Fruit fly (Drosophila melanogaster): ENCODE measurements around the gene Mnat9.

Mnat9 gene

dm6 chr3R:31599538-31600313 is 16.2 kb downstream of the Mnat9 start (continued):
- TF ChIP-seq Hmx (GFP tag; optimal IDR thresholded peaks at IDR 0.05): no peak
- TF ChIP-seq Kr (GFP tag; optimal IDR thresholded peaks at IDR 0.05): no peak

dm6 chr3R:31597736-31598431 is 18.1 kb downstream of the Mnat9 start:
- TF ChIP-seq sens (GFP tag) (peak; percentile 54), CG18262 (tag; optimal IDR thresholded peaks at IDR 0.05) (no peak), ftz-f1 (GFP tag; optimal IDR thresholded peaks at IDR 0.05) (no peak), CG2202 (tag; optimal IDR thresholded peaks at IDR 0.05) (no peak), Med (GFP tag) (peak; percentile 1), wor (GFP tag; IDR thresholded peaks at IDR 0.05) (no peak), CG18476 (GFP tag; optimal IDR thresholded peaks at IDR 0.05) (peak; percentile 55), zfh1 (GFP tag; IDR thresholded peaks at IDR 0.05) (no peak), gem (tag; optimal IDR thresholded peaks at IDR 0.05) (no peak), CG3726 (GFP tag; IDR thresholded peaks at IDR 0.05) (no peak), Rfx (GFP tag; IDR thresholded peaks at IDR 0.05) (0 out of 2 replicates have a peak, but pooled peaks have one; percentile 1), H2.0 (GFP tag; IDR thresholded peaks at IDR 0.05) (no peak), HHEX (GFP tag; optimal IDR thresholded peaks at IDR 0.05) (no peak), CG4404 (GFP tag; IDR thresholded peaks at IDR 0.05) (no peak), Elba2 (GFP tag; optimal IDR thresholded peaks at IDR 0.05) (no peak), CG13424 (tag; optimal IDR thresholded peaks at IDR 0.05) (no peak), CG4854 (GFP tag; optimal IDR thresholded peaks at IDR 0.05) (no peak), oc (tag; optimal IDR thresholded peaks at IDR 0.05) (no peak), CG13624 (GFP tag; optimal IDR thresholded peaks at IDR 0.05) (no peak), aop (GFP tag; IDR thresholded peaks at IDR 0.05) (no peak), cg (GFP tag; optimal IDR thresholded peaks at IDR 0.05) (no peak), Pdp1 (GFP tag; optimal IDR thresholded peaks at IDR 0.05) (peak in 1 of 2 experiments; percentile 91), row (GFP tag; IDR thresholded peaks at IDR 0.05) (no peak), twi (tag; optimal IDR thresholded peaks at IDR 0.05) (no peak), CG34376 (GFP tag; optimal IDR thresholded peaks at IDR 0.05) (peak; percentile 48), E2f2 (GFP tag; IDR thresholded peaks at IDR 0.05) (no peak), Sry-β (GFP tag; optimal IDR thresholded peaks at IDR 0.05) (no peak), CHES-1-like (GFP tag; optimal IDR thresholded peaks at IDR 0.05) (no peak), CG8089 (GFP tag; optimal IDR thresholded peaks at IDR 0.05) (no peak), CG12071 (GFP tag; optimal IDR thresholded peaks at IDR 0.05) (no peak), BEAF-32 (GFP tag; optimal IDR thresholded peaks at IDR 0.05) (no peak), CG12769 (tag; optimal IDR thresholded peaks at IDR 0.05) (no peak), CG11456 (GFP tag; IDR thresholded peaks at IDR 0.05) (no peak), tio (GFP tag; optimal IDR thresholded peaks at IDR 0.05) (no peak), HLH54F (GFP tag; optimal IDR thresholded peaks at IDR 0.05) (no peak), CG3065 (GFP tag; optimal IDR thresholded peaks at IDR 0.05) (no peak), CkIIα-i1 (GFP tag; IDR thresholded peaks at IDR 0.05) (no peak), CG17829 (tag; optimal IDR thresholded peaks at IDR 0.05) (no peak), CG32767 (GFP tag; IDR thresholded peaks at IDR 0.05) (no peak), hkb (optimal IDR thresholded peaks at IDR 0.05) (no peak), hkb (GFP tag; IDR thresholded peaks at IDR 0.05) (0 out of 2 replicates have a peak, but pooled peaks have one; percentile 2), Dfd (GFP tag; optimal IDR thresholded peaks at IDR 0.05) (no peak), chif (GFP tag; optimal IDR thresholded peaks at IDR 0.05) (no peak), dysf (GFP tag; IDR thresholded peaks at IDR 0.05) (no peak), Atf6 (GFP tag; IDR thresholded peaks at IDR 0.05) (no peak), E2f1 (GFP tag; IDR thresholded peaks at IDR 0.05) (no peak)

Data from whole organism, embryonic.